Worm (Caenorhabditis elegans): ENCODE measurements around the gene mrt-2.

ce11 chrIII:11789480-11789879 lies 42.9 kb downstream of the mrt-2 start:
- TF ChIP-seq ref-1 (GFP tag; conservative IDR thresholded peaks at IDR 0.05), result no peak
- TF ChIP-seq flt-1 (GFP tag; IDR thresholded peaks at IDR 0.05), result no peak
- no peak for TF ChIP-seq ztf-29 (GFP tag; IDR thresholded peaks at IDR 0.05)
- no peak for TF ChIP-seq ztf-23 (GFP tag; IDR thresholded peaks at IDR 0.05)
- no peak for TF ChIP-seq klf-2 (GFP tag; conservative IDR thresholded peaks at IDR 0.05)
- no peak for TF ChIP-seq cog-1 (tag; optimal IDR thresholded peaks at IDR 0.05)
- no peak for TF ChIP-seq med-1 (GFP tag; optimal IDR thresholded peaks at IDR 0.05; ENCODE audit: insufficient read depth)
- TF ChIP-seq T22C8.4 (GFP tag; IDR thresholded peaks at IDR 0.05), result no peak
- TF ChIP-seq tab-1 (GFP tag; IDR thresholded peaks at IDR 0.05), result no peak
